Fruit fly (Drosophila melanogaster) whole organism, embryonic: ENCODE results near the gene Cpsf100.
A peak's percentile ranks its signal among the peaks of the same experiment; 100 is the strongest.

Experiments
- Aef1 ChIP-seq: fragments of 200-800 bp; sonication (Bioruptor generic); IDR thresholded peaks from 3 replicates; pipeline ENCODE4 v1.3.6; 2022; ENCODE audit warnings: missing biosample characterization, missing genetic modification characterization
- CG10274 ChIP-seq: fragments of 200-800 bp; sonication (Bioruptor generic); optimal IDR thresholded peaks from 3 replicates; lab custom pipeline; 2017; ENCODE audit warnings: missing biosample characterization, mild to moderate bottlenecking, missing genetic modification characterization
- CG13296 ChIP-seq: fragments of 200-800 bp; sonication (Bioruptor generic); optimal IDR thresholded peaks from 3 replicates; lab custom pipeline; 2018; ENCODE audit warnings: missing biosample characterization, mild to moderate bottlenecking, missing genetic modification characterization
- CG17829 ChIP-seq: fragments of 200-800 bp; optimal IDR thresholded peaks from 2 replicates; lab custom pipeline; 2019; ENCODE audit warnings: missing biosample characterization, mild to moderate bottlenecking, missing genetic modification characterization, moderate library complexity
- Neu2 ChIP-seq: fragments of 200-800 bp; sonication (Bioruptor generic); optimal IDR thresholded peaks from 3 replicates; lab custom pipeline; 2016; ENCODE audit warnings: missing biosample characterization, missing genetic modification characterization, borderline replicate concordance
- Six4 ChIP-seq: fragments of 200-800 bp; sonication (Bioruptor generic); optimal IDR thresholded peaks from 2 replicates; lab custom pipeline; 2016; ENCODE audit warnings: missing biosample characterization, missing genetic modification characterization
- YL-1 ChIP-seq: fragments of 200-800 bp; sonication (Bioruptor generic); optimal IDR thresholded peaks from 3 replicates; lab custom pipeline; 2017; ENCODE audit warnings: missing biosample characterization, mild to moderate bottlenecking, missing genetic modification characterization

- TF ChIP-seq Neu2 (GFP tag; lab: Kevin White, UChicago) (no peak), Aef1 (no peak), CG10274 (GFP tag; lab: Kevin White, UChicago) (no peak), CG13296 (GFP tag; lab: Kevin White, UChicago) (peak; percentile 14), CG17829 (tag; lab: Kevin White, UChicago) (no peak), Six4 (GFP tag; lab: Kevin White, UChicago) (no peak), YL-1 (GFP tag; lab: Kevin White, UChicago) (no peak)
These were observed 43.2 kb downstream of the Cpsf100 start for dm6 chr3R:29077572-29077971.
